Fruit fly (Drosophila melanogaster) whole organism, adult: ENCODE data around the gene CG45494.
"Not testable (repeated sequence)": the region's sequence is repeated elsewhere in the genome, so short reads cannot be mapped to it uniquely, and the experiment has no call there.

Source experiments
- CG11617 ChIP-seq: fragments of 200-800 bp; sonication (Bioruptor generic); optimal IDR thresholded peaks from 2 replicates; lab custom pipeline; 2017; ENCODE audit warnings: mild to moderate bottlenecking, missing biosample characterization, missing genetic modification reagents, missing genetic modification characterization
- CG14711 ChIP-seq: fragments of 200-800 bp; sonication (Bioruptor generic); optimal IDR thresholded peaks from 2 replicates; lab custom pipeline; 2018; ENCODE audit warnings: missing biosample characterization, mild to moderate bottlenecking, missing genetic modification characterization, moderate library complexity
- CG33017 ChIP-seq: fragments of 200-800 bp; sonication (Bioruptor generic); optimal IDR thresholded peaks from 2 replicates; lab custom pipeline; 2018; ENCODE audit warnings: missing biosample characterization, mild to moderate bottlenecking, missing genetic modification characterization, moderate library complexity
- CG5204 ChIP-seq: fragments of 200-800 bp; sonication (Bioruptor generic); optimal IDR thresholded peaks from 2 replicates; lab custom pipeline; 2016; ENCODE audit warnings: missing biosample characterization, missing genetic modification characterization
- CG7045 ChIP-seq: fragments of 200-800 bp; sonication (Bioruptor generic); optimal IDR thresholded peaks from 2 replicates; lab custom pipeline; 2017; ENCODE audit warnings: missing biosample characterization, mild to moderate bottlenecking, missing genetic modification characterization
- CG7101 ChIP-seq: fragments of 200-800 bp; sonication (Bioruptor generic); optimal IDR thresholded peaks from 2 replicates; lab custom pipeline; 2018; ENCODE audit warnings: missing biosample characterization, mild to moderate bottlenecking, missing genetic modification characterization, moderate library complexity
- Clk ChIP-seq: fragments of 200-800 bp; sonication (Bioruptor generic); optimal IDR thresholded peaks from 2 replicates; lab custom pipeline; 2017; ENCODE audit warnings: missing biosample characterization, missing genetic modification characterization
- Crg-1 ChIP-seq: fragments of 200-800 bp; sonication (Bioruptor generic); optimal IDR thresholded peaks from 2 replicates; lab custom pipeline; 2016; ENCODE audit warnings: missing biosample characterization, missing genetic modification characterization
- Hr96 ChIP-seq: fragments of 200-800 bp; sonication (Bioruptor generic); optimal IDR thresholded peaks from 2 replicates; lab custom pipeline; 2016; ENCODE audit warnings: missing biosample characterization, missing genetic modification characterization
- cic ChIP-seq: fragments of 200-800 bp; sonication (Bioruptor generic); optimal IDR thresholded peaks from 2 replicates; lab custom pipeline; 2017; ENCODE audit warnings: missing biosample characterization, mild to moderate bottlenecking, missing genetic modification characterization, moderate library complexity
- cnc ChIP-seq, 2 experiments: fragments of >200 bp; optimal IDR thresholded peaks; 2 replicates each; lab custom pipeline; 2017
- kay ChIP-seq: fragments of 200-800 bp; sonication (Bioruptor generic); peaks from one replicate; lab custom pipeline; 2016; ENCODE audit warnings: missing biosample characterization, missing genetic modification characterization, borderline replicate concordance
- pad ChIP-seq: fragments of 200-800 bp; sonication (Bioruptor generic); optimal IDR thresholded peaks from 3 replicates; lab custom pipeline; 2017; ENCODE audit warnings: missing biosample characterization, missing genetic modification characterization, mild to moderate bottlenecking, moderate library complexity, missing genetic modification reagents
- toe ChIP-seq: fragments of 200-800 bp; sonication (Bioruptor generic); optimal IDR thresholded peaks from 2 replicates; lab custom pipeline; 2016; ENCODE audit warnings: missing biosample characterization, missing genetic modification characterization

CG45494 gene

DNA sequence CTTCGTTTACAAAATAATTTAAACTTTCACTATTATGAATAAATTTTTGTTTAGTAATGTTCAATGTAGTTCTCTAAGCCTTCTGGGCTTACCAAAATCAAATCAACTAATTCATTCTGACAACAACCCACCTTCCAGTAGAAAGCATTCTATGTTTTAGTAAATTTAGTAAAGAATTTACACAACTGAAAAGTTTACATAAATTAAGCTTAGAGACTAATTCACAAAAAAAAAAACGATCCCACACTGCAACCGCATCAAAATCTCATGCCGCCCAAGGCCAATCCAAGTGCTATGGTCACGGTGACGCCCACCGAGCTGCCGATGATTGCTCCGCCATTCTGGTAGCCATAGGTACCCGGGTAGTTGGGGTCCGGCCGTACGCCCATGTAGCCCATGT is 19.2 kb downstream of the CG45494 start, which contains the start of gene CG45490:
Gene CG45490 (minus strand): TSS at position 101 of the 400 bp plus-strand sequence.
- TF ChIP-seq toe; Hr96 (GFP tag; lab: Kevin White, UChicago); CG14711 (tag; lab: Kevin White, UChicago): not testable (repeated sequence)

DNA sequence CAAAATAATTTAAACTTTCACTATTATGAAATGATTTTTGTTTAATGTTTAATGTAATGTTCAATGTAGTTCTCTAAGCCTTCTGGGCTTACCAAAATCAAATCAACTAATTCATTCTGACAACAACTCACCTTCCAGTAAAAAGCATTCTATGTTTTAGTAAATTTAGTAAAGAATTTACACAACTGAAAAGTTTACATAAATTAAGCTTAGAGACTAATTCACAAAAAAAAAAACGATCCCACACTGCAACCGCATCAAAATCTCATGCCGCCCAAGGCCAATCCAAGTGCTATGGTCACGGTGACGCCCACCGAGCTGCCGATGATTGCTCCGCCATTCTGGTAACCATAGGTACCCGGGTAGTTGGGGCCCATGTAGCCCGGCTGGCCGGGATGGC is 24.3 kb downstream of the CG45494 start, which contains the start of gene CG45489:
Gene CG45489 (minus strand): TSS at position 101 of the 400 bp plus-strand sequence.
- TF ChIP-seq CG11617, Crg-1, CG5204 (GFP tag; lab: Kevin White, UChicago): not testable (repeated sequence)

DNA sequence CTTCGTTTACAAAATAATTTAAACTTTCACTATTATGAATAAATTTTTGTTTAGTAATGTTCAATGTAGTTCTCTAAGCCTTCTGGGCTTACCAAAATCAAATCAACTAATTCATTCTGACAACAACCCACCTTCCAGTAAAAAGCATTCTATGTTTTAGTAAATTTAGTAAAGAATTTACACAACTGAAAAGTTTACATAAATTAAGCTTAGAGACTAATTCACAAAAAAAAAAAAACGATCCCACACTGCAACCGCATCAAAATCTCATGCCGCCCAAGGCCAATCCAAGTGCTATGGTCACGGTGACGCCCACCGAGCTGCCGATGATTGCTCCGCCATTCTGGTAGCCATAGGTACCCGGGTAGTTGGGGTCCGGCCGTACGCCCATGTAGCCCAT is 33.1 kb downstream of the CG45494 start, which contains the start of gene CG45488:
Gene CG45488 (minus strand): TSS at position 101 of the 400 bp plus-strand sequence.
- not testable (repeated sequence) for TF ChIP-seq CG7101 (tag; lab: Kevin White, UChicago); Clk; CG7045 (GFP tag; lab: Kevin White, UChicago)

DNA sequence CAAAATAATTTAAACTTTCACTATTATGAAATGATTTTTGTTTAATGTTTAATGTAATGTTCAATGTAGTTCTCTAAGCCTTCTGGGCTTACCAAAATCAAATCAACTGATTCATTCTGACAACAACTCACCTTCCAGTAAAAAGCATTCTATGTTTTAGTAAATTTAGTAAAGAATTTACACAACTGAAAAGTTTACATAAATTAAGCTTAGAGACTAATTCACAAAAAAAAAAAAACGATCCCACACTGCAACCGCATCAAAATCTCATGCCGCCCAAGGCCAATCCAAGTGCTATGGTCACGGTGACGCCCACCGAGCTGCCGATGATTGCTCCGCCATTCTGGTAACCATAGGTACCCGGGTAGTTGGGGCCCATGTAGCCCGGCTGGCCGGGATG is 38.2 kb downstream of the CG45494 start, which contains the start of gene CG45487:
Gene CG45487 (minus strand): TSS at position 101 of the 400 bp plus-strand sequence.
- not testable (repeated sequence) for TF ChIP-seq cic; kay (GFP tag; lab: Kevin White, UChicago); CG11617 (GFP tag; lab: Kevin White, UChicago)

DNA sequence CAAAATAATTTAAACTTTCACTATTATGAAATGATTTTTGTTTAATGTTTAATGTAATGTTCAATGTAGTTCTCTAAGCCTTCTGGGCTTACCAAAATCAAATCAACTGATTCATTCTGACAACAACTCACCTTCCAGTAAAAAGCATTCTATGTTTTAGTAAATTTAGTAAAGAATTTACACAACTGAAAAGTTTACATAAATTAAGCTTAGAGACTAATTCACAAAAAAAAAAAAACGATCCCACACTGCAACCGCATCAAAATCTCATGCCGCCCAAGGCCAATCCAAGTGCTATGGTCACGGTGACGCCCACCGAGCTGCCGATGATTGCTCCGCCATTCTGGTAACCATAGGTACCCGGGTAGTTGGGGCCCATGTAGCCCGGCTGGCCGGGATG is 43.4 kb downstream of the CG45494 start, which contains the start of gene CG45486:
Gene CG45486 (minus strand): TSS at position 101 of the 400 bp plus-strand sequence.
- not testable (repeated sequence) for TF ChIP-seq pad (GFP tag; lab: Kevin White, UChicago); cnc (optimal IDR thresholded peaks at IDR 0.05; lab: Kevin White, UChicago); CG33017 (tag; lab: Kevin White, UChicago)
